Worm (Caenorhabditis elegans) whole organism, L2 larva: ENCODE data around the gene wip-1.
"Not testable (repeated sequence)": the region's sequence is repeated elsewhere in the genome, so short reads cannot be mapped to it uniquely, and the experiment has no call there.

ENCODE experiments used
- elt-1 ChIP-seq: fragments of 150-350 bp; optimal IDR thresholded peaks from 2 replicates; lab custom pipeline; 2014; ENCODE audit warnings: missing biosample characterization, missing genetic modification characterization
- nhr-77 ChIP-seq: fragments of 150-350 bp; optimal IDR thresholded peaks from 2 replicates; lab custom pipeline; 2014; ENCODE audit warnings: missing biosample characterization, missing genetic modification characterization
- snpc-4 ChIP-seq: fragments of 150-350 bp; optimal IDR thresholded peaks from 2 replicates; lab custom pipeline; 2014; ENCODE audit warnings: missing biosample characterization, missing genetic modification characterization

ce11 chrIII:5062406-5062805, 44.0 kb downstream of the wip-1 start, which contains the start of gene C45G9.4:
- TF ChIP-seq snpc-4; elt-1; nhr-77 (tag; lab: Kevin White, UChicago): not testable (repeated sequence)
